Fruit fly (Drosophila melanogaster) whole organism, embryonic: ENCODE data around the gene spidey.
A peak's percentile ranks its signal among the peaks of the same experiment; 100 is the strongest.

ENCODE experiments used
- C15 ChIP-seq: fragments of 200-800 bp; sonication (Bioruptor generic); IDR thresholded peaks from 3 replicates; pipeline ENCODE4 v1.3.6; 2022; ENCODE audit warnings: missing biosample characterization, missing genetic modification characterization
- CG10431 ChIP-seq: fragments of 200-800 bp; sonication (Bioruptor generic); optimal IDR thresholded peaks from 3 replicates; lab custom pipeline; 2018; ENCODE audit warnings: missing biosample characterization, mild to moderate bottlenecking, missing genetic modification characterization
- CG11560 ChIP-seq: fragments of 200-800 bp; sonication (Bioruptor generic); IDR thresholded peaks from 3 replicates; pipeline ENCODE4 v1.3.6; 2022; ENCODE audit warnings: missing biosample characterization, missing genetic modification characterization
- CG11696 ChIP-seq: fragments of 200-800 bp; sonication (Bioruptor generic); IDR thresholded peaks from 2 replicates; pipeline ENCODE4 v1.3.6; 2022; ENCODE audit warnings: missing biosample characterization, missing genetic modification characterization
- CG12744 ChIP-seq: fragments of 200-800 bp; sonication (Bioruptor generic); optimal IDR thresholded peaks from 2 replicates; lab custom pipeline; 2016; ENCODE audit warnings: missing biosample characterization, missing genetic modification characterization
- CG15011 ChIP-seq: fragments of 200-800 bp; sonication (Bioruptor generic); optimal IDR thresholded peaks from 3 replicates; lab custom pipeline; 2018; ENCODE audit warnings: missing biosample characterization, mild to moderate bottlenecking, missing genetic modification characterization
- CG1529 ChIP-seq: fragments of 200-800 bp; sonication (Bioruptor generic); optimal IDR thresholded peaks from 3 replicates; lab custom pipeline; 2018; ENCODE audit warnings: missing biosample characterization, missing genetic modification characterization
- CG16779 ChIP-seq: fragments of 200-800 bp; sonication (Bioruptor generic); IDR thresholded peaks from 2 replicates; pipeline ENCODE4 v1.3.6; 2022; ENCODE audit warnings: missing biosample characterization, missing genetic modification characterization
- CG1832 ChIP-seq: fragments of 200-800 bp; sonication (Bioruptor generic); optimal IDR thresholded peaks from 2 replicates; lab custom pipeline; 2017; ENCODE audit warnings: missing biosample characterization, mild to moderate bottlenecking, missing genetic modification characterization, inconsistent platforms
- CG18599 ChIP-seq: fragments of 200-800 bp; sonication (Bioruptor generic); optimal IDR thresholded peaks from 3 replicates; lab custom pipeline; 2017; ENCODE audit warnings: missing biosample characterization, missing genetic modification characterization, mild to moderate bottlenecking, moderate library complexity, missing genetic modification reagents
- CG32532 ChIP-seq: fragments of 200-800 bp; sonication (Bioruptor generic); IDR thresholded peaks from 2 replicates; pipeline ENCODE4 v1.3.6; 2022; ENCODE audit warnings: missing biosample characterization, missing genetic modification characterization
- CG4730 ChIP-seq: fragments of 200-800 bp; sonication (Bioruptor generic); IDR thresholded peaks from 2 replicates; pipeline ENCODE4 v1.3.6; 2022; ENCODE audit warnings: missing biosample characterization, missing genetic modification characterization
- CG6765 ChIP-seq: fragments of 200-800 bp; sonication (Bioruptor generic); optimal IDR thresholded peaks from 3 replicates; lab custom pipeline; 2017; ENCODE audit warnings: missing biosample characterization, mild to moderate bottlenecking, missing genetic modification characterization
- CG7839 ChIP-seq: fragments of 200-800 bp; sonication (Bioruptor generic); optimal IDR thresholded peaks from 3 replicates; lab custom pipeline; 2018; ENCODE audit warnings: missing biosample characterization, mild to moderate bottlenecking, missing genetic modification characterization, moderate library complexity
- CG7987 ChIP-seq: fragments of 200-800 bp; sonication (Bioruptor generic); optimal IDR thresholded peaks from 2 replicates; lab custom pipeline; 2018; ENCODE audit warnings: missing biosample characterization, mild to moderate bottlenecking, missing genetic modification characterization, moderate library complexity
- CG8089 ChIP-seq: fragments of 200-800 bp; sonication (Bioruptor generic); optimal IDR thresholded peaks from 3 replicates; lab custom pipeline; 2016; ENCODE audit warnings: missing biosample characterization, missing genetic modification characterization
- CG8281 ChIP-seq: fragments of 200-800 bp; sonication (Bioruptor generic); optimal IDR thresholded peaks from 2 replicates; lab custom pipeline; 2018; ENCODE audit warnings: missing biosample characterization, mild to moderate bottlenecking, missing genetic modification characterization, moderate library complexity
- CG8944 ChIP-seq: fragments of 200-800 bp; sonication (Bioruptor generic); optimal IDR thresholded peaks from 3 replicates; lab custom pipeline; 2016; ENCODE audit warnings: missing biosample characterization, missing genetic modification characterization
- CG9437 ChIP-seq: fragments of 200-800 bp; sonication (Bioruptor generic); optimal IDR thresholded peaks from 2 replicates; lab custom pipeline; 2018; ENCODE audit warnings: missing biosample characterization, mild to moderate bottlenecking, missing genetic modification characterization
- CG9876 ChIP-seq: fragments of 200-800 bp; sonication (Bioruptor generic); optimal IDR thresholded peaks from 2 replicates; lab custom pipeline; 2016; ENCODE audit warnings: missing biosample characterization, missing genetic modification characterization
- Ets97D ChIP-seq: fragments of 200-800 bp; sonication (Bioruptor generic); optimal IDR thresholded peaks from 3 replicates; lab custom pipeline; 2016; ENCODE audit warnings: missing biosample characterization, missing genetic modification characterization
- HLH4C ChIP-seq: fragments of 200-800 bp; sonication (Bioruptor generic); IDR thresholded peaks from 3 replicates; pipeline ENCODE4 v1.3.6; 2022; ENCODE audit warnings: missing biosample characterization, missing genetic modification characterization; ENCODE audit not compliant: partially characterized antibody
- MBD-R2 ChIP-seq: fragments of 200-800 bp; sonication (Bioruptor generic); IDR thresholded peaks from 2 replicates; pipeline ENCODE4 v1.3.6; 2022; ENCODE audit warnings: missing biosample characterization, missing genetic modification characterization
- Oli ChIP-seq: fragments of 200-800 bp; sonication (Bioruptor generic); optimal IDR thresholded peaks from 2 replicates; lab custom pipeline; 2018; ENCODE audit warnings: missing biosample characterization, mild to moderate bottlenecking, missing genetic modification characterization, moderate library complexity
- Poxn ChIP-seq: fragments of 200-800 bp; sonication (Bioruptor generic); IDR thresholded peaks from 2 replicates; pipeline ENCODE4 v1.3.6; 2022; ENCODE audit warnings: missing biosample characterization, missing genetic modification characterization
- Sin3A ChIP-seq: fragments of >200 bp; optimal IDR thresholded peaks from 2 replicates; lab custom pipeline; 2018
- Six4 ChIP-seq: fragments of 200-800 bp; sonication (Bioruptor generic); optimal IDR thresholded peaks from 2 replicates; lab custom pipeline; 2016; ENCODE audit warnings: missing biosample characterization, missing genetic modification characterization
- Sox100B ChIP-seq: fragments of 200-800 bp; sonication (Bioruptor generic); optimal IDR thresholded peaks from 3 replicates; lab custom pipeline; 2018; ENCODE audit warnings: missing biosample characterization, mild to moderate bottlenecking, missing genetic modification characterization
- Spps ChIP-seq: fragments of 200-800 bp; sonication (Bioruptor generic); optimal IDR thresholded peaks from 2 replicates; lab custom pipeline; 2018; ENCODE audit warnings: missing biosample characterization, mild to moderate bottlenecking, missing genetic modification characterization
- Stat92E ChIP-seq, 3 experiments: fragments of >200 bp in 2 of 3; fragments of 200-800 bp in 1 of 3; sonication (Bioruptor generic) in 1 of 3; optimal IDR thresholded peaks; 2 replicates each; lab custom pipeline; 2017 to 2019; ENCODE audit warnings: missing biosample characterization in 3 of 3, missing genetic modification characterization in 3 of 3, mild to moderate bottlenecking in 1 of 3, moderate library complexity in 1 of 3
- bsh ChIP-seq, 2 experiments: fragments of 200-800 bp; sonication (Bioruptor generic); optimal IDR thresholded peaks; 2 replicates each; lab custom pipeline; 2017 to 2018; ENCODE audit warnings: mild to moderate bottlenecking in 2 of 2, missing biosample characterization in 2 of 2, missing genetic modification characterization in 2 of 2, moderate library complexity in 1 of 2
- cas ChIP-seq: fragments of 200-800 bp; sonication (Bioruptor generic); IDR thresholded peaks from 2 replicates; pipeline ENCODE4 v1.3.6; 2022; ENCODE audit warnings: missing biosample characterization, missing genetic modification characterization
- gce ChIP-seq: fragments of 200-800 bp; sonication (Bioruptor generic); IDR thresholded peaks from 3 replicates; pipeline ENCODE4 v1.3.6; 2022; ENCODE audit warnings: missing biosample characterization, missing genetic modification characterization
- hkb ChIP-seq, 2 experiments: fragments of 200-800 bp in 1 of 2; fragments of >200 bp in 1 of 2; sonication (Bioruptor generic) in 1 of 2; IDR thresholded peaks in 1 of 2; optimal IDR thresholded peaks in 1 of 2; 2 replicates each; pipeline versions ENCODE4 v1.3.6 to Lab custom; 2017 to 2022; ENCODE audit warnings: missing biosample characterization in 1 of 2, missing genetic modification characterization in 1 of 2
- jumu ChIP-seq: fragments of 200-800 bp; sonication (Bioruptor generic); optimal IDR thresholded peaks from 3 replicates; lab custom pipeline; 2016; ENCODE audit warnings: missing biosample characterization, missing genetic modification characterization
- p53 ChIP-seq: fragments of 200-800 bp; sonication (Bioruptor generic); optimal IDR thresholded peaks from 2 replicates; lab custom pipeline; 2016; ENCODE audit warnings: missing biosample characterization, missing genetic modification characterization
- pb ChIP-seq: fragments of 200-800 bp; sonication (Bioruptor generic); optimal IDR thresholded peaks from 3 replicates; lab custom pipeline; 2016; ENCODE audit warnings: missing biosample characterization, missing genetic modification characterization
- pfk ChIP-seq: fragments of 200-800 bp; sonication (Bioruptor generic); optimal IDR thresholded peaks from 2 replicates; lab custom pipeline; 2018; ENCODE audit warnings: missing biosample characterization, mild to moderate bottlenecking, missing genetic modification characterization, moderate library complexity
- ranshi ChIP-seq: fragments of 200-800 bp; sonication (Bioruptor generic); IDR thresholded peaks from 2 replicates; pipeline ENCODE4 v1.3.6; 2022; ENCODE audit warnings: missing biosample characterization, missing genetic modification characterization
- ro ChIP-seq: fragments of 200-800 bp; sonication (Bioruptor generic); IDR thresholded peaks from 2 replicates; pipeline ENCODE4 v1.3.6; 2022; ENCODE audit warnings: missing biosample characterization, missing genetic modification characterization
- schlank ChIP-seq: fragments of 200-800 bp; sonication (Bioruptor generic); optimal IDR thresholded peaks from 2 replicates; lab custom pipeline; 2018; ENCODE audit warnings: missing biosample characterization, mild to moderate bottlenecking, missing genetic modification characterization
- slp2 ChIP-seq: fragments of 200-800 bp; sonication (Bioruptor generic); optimal IDR thresholded peaks from 2 replicates; lab custom pipeline; 2016; ENCODE audit warnings: missing biosample characterization, missing genetic modification characterization
- tio ChIP-seq: fragments of 200-800 bp; sonication (Bioruptor generic); optimal IDR thresholded peaks from 2 replicates; lab custom pipeline; 2017; ENCODE audit warnings: missing biosample characterization, missing genetic modification characterization, inconsistent platforms
- tna ChIP-seq: fragments of 200-800 bp; sonication (Bioruptor generic); IDR thresholded peaks from 2 replicates; pipeline ENCODE4 v1.3.6; 2022; ENCODE audit warnings: missing biosample characterization, missing genetic modification characterization; ENCODE audit not compliant: partially characterized antibody
- trem ChIP-seq: fragments of 200-800 bp; optimal IDR thresholded peaks from 3 replicates; lab custom pipeline; 2019; ENCODE audit warnings: missing biosample characterization, mild to moderate bottlenecking, missing genetic modification characterization, moderate library complexity
- vvl ChIP-seq: fragments of 200-800 bp; sonication (Bioruptor generic); IDR thresholded peaks from 2 replicates; pipeline ENCODE4 v1.3.6; 2022; ENCODE audit warnings: missing biosample characterization, missing genetic modification characterization
- yki ChIP-seq: fragments of >200 bp; optimal IDR thresholded peaks from 3 replicates; lab custom pipeline; 2018
- z ChIP-seq: fragments of 200-800 bp; sonication (Bioruptor generic); IDR thresholded peaks from 3 replicates; pipeline ENCODE4 v1.3.6; 2022; ENCODE audit warnings: missing biosample characterization, missing genetic modification characterization
- zfh1 ChIP-seq: fragments of 200-800 bp; sonication (Bioruptor generic); IDR thresholded peaks from 3 replicates; pipeline ENCODE4 v1.3.6; 2022; ENCODE audit warnings: missing biosample characterization, missing genetic modification characterization

spidey gene

DNA sequence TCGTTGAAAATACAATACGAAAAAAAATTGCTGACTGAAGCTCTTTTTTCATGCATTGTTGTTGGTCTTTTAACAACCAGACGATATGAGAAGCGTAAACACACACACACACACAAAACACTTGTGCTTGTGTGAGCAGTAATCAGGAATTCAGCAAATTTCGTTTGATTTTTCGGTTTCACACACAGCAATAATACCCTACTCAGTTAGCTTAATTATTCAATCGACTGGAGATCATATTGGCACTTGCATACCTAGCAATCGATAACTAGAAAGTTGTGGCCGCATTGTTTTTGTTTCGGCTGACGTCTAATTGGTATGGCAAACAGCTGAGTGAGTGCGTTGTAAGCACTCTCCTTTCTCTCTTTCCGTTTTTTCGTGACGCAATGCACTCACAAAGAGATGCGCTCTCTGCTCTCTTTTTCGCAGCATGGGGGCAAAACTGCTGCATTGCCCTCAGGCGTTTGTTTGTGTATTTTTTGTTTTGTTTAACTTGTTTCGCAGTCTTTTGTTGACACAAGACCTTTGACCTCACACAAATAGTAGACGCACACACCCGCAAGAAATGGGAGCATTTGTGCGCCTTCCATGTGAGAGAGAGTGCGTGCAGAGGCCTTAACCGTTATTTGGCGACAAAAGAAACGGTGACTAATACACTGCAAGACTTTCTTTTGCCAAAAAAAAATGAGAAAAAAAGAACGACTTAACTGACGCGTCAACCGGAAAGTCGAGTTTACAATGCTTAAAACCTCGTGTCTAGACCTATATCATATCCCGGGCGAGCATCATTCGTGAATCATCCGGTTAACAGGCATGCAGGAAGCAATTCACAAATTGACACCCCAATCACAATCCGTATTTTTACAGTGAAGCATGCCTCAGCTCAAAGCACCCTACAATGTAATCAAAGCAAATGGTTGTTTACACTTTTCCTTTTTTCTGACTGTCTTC is 36.3 kb downstream of the spidey start (continued):
- TF ChIP-seq tna (GFP tag; lab: Robert Waterston, UW) = no peak
- no peak for TF ChIP-seq CG16779 (GFP tag; lab: Robert Waterston, UW)
- TF ChIP-seq hkb (optimal IDR thresholded peaks at IDR 0.05; lab: Kevin White, UChicago) = no peak
- TF ChIP-seq hkb (GFP tag; IDR thresholded peaks at IDR 0.05; lab: Robert Waterston, UW) = no peak; the same call in 1 of the 2 replicates
- no peak for TF ChIP-seq CG9437 (GFP tag; lab: Kevin White, UChicago)
- TF ChIP-seq Six4 (GFP tag; lab: Kevin White, UChicago) = no peak
- 0 out of 2 replicates have a peak, but pooled peaks have one; percentile 24 for TF ChIP-seq CG32532 (GFP tag; lab: Robert Waterston, UW)
- TF ChIP-seq slp2 (GFP tag; lab: Kevin White, UChicago) = no peak
- no peak for TF ChIP-seq CG1529 (GFP tag; lab: Kevin White, UChicago)
- no peak for TF ChIP-seq p53 (GFP tag; lab: Kevin White, UChicago)
- no peak for TF ChIP-seq Spps
- TF ChIP-seq Poxn (GFP tag; lab: Robert Waterston, UW) = no peak
- no peak for TF ChIP-seq CG11696 (GFP tag; lab: Robert Waterston, UW)
- TF ChIP-seq MBD-R2 = no peak
- TF ChIP-seq schlank (tag; lab: Kevin White, UChicago) = no peak
- no peak for TF ChIP-seq CG1832 (GFP tag; lab: Kevin White, UChicago)
- peak; percentile 30 for TF ChIP-seq CG7839 (tag; lab: Kevin White, UChicago)
- no peak for TF ChIP-seq ro (GFP tag; lab: Robert Waterston, UW)
- TF ChIP-seq HLH4C (GFP tag; lab: Robert Waterston, UW) = no peak
- TF ChIP-seq cas (GFP tag; lab: Robert Waterston, UW) = no peak
- no peak for TF ChIP-seq CG6765
- TF ChIP-seq vvl = peak; percentile 50
- no peak for TF ChIP-seq CG11560
- TF ChIP-seq Ets97D (GFP tag; lab: Kevin White, UChicago) = no peak
- no peak for TF ChIP-seq gce (GFP tag; lab: Robert Waterston, UW)
- TF ChIP-seq CG8089 (GFP tag; lab: Kevin White, UChicago) = no peak
- peak; percentile 3 to 49 for TF ChIP-seq bsh (GFP tag; optimal IDR thresholded peaks at IDR 0.05; lab: Kevin White, UChicago)
- TF ChIP-seq CG12744 (GFP tag; lab: Kevin White, UChicago) = no peak
- no peak for TF ChIP-seq CG10431 (GFP tag; lab: Kevin White, UChicago)
- no peak for TF ChIP-seq Sox100B
- no peak for TF ChIP-seq CG4730 (GFP tag; lab: Robert Waterston, UW)
- no peak for TF ChIP-seq Oli (tag; lab: Kevin White, UChicago)
- TF ChIP-seq CG7987 = no peak
- no peak for TF ChIP-seq CG9876
- TF ChIP-seq CG8281 (tag; lab: Kevin White, UChicago) = no peak
- TF ChIP-seq tio = no peak
- TF ChIP-seq pfk (GFP tag; lab: Kevin White, UChicago) = no peak
- no peak; the same call in 2 of the 3 replicates for TF ChIP-seq zfh1 (GFP tag; lab: Robert Waterston, UW)
- no peak for TF ChIP-seq C15
- TF ChIP-seq Stat92E (GFP tag; optimal IDR thresholded peaks at IDR 0.05; lab: Kevin White, UChicago) = no peak
- TF ChIP-seq z (GFP tag; lab: Robert Waterston, UW) = no peak
- TF ChIP-seq trem = no peak
- TF ChIP-seq CG18599 (GFP tag; lab: Kevin White, UChicago) = peak; percentile 49
- no peak for TF ChIP-seq jumu (GFP tag; lab: Kevin White, UChicago)
- TF ChIP-seq yki (lab: Kevin White, UChicago) = peak; percentile 7
- TF ChIP-seq CG15011 = no peak
- peak; percentile 8 for TF ChIP-seq pb (GFP tag; lab: Kevin White, UChicago)
- no peak for TF ChIP-seq Sin3A (lab: Kevin White, UChicago)
- peak; percentile 2 for TF ChIP-seq CG8944
- no peak for TF ChIP-seq ranshi (GFP tag; lab: Robert Waterston, UW)
